Fruit fly (Drosophila melanogaster) whole organism, embryonic: ENCODE measurements around the gene CG13123.
A peak's percentile ranks its signal among the peaks of the same experiment; 100 is the strongest.

Experiments
- Aef1 ChIP-seq: fragments of 200-800 bp; sonication (Bioruptor generic); IDR thresholded peaks from 3 replicates; pipeline ENCODE4 v1.3.6; 2022; ENCODE audit warnings: missing biosample characterization, missing genetic modification characterization
- CG11247 ChIP-seq: fragments of 200-800 bp; sonication (Bioruptor generic); IDR thresholded peaks from 2 replicates; pipeline ENCODE4 v1.3.6; 2022; ENCODE audit warnings: missing biosample characterization, missing genetic modification characterization
- CG12104 ChIP-seq: fragments of 200-800 bp; sonication (Bioruptor generic); optimal IDR thresholded peaks from 3 replicates; lab custom pipeline; 2016; ENCODE audit warnings: missing biosample characterization, missing genetic modification characterization
- CG12219 ChIP-seq: fragments of 200-800 bp; sonication (Bioruptor generic); optimal IDR thresholded peaks from 3 replicates; lab custom pipeline; 2018; ENCODE audit warnings: missing biosample characterization, mild to moderate bottlenecking, missing genetic modification characterization
- CG12769 ChIP-seq: fragments of 200-800 bp; sonication (Bioruptor generic); optimal IDR thresholded peaks from 2 replicates; lab custom pipeline; 2019; ENCODE audit warnings: missing biosample characterization, mild to moderate bottlenecking, missing genetic modification characterization, moderate library complexity
- CG15514 ChIP-seq: fragments of 200-800 bp; sonication (Bioruptor generic); optimal IDR thresholded peaks from 3 replicates; lab custom pipeline; 2017; ENCODE audit warnings: missing biosample characterization, missing genetic modification characterization, mild to moderate bottlenecking, moderate library complexity, missing genetic modification reagents
- CG17568 ChIP-seq: fragments of 200-800 bp; sonication (Bioruptor generic); optimal IDR thresholded peaks from 2 replicates; lab custom pipeline; 2018; ENCODE audit warnings: missing biosample characterization, mild to moderate bottlenecking, missing genetic modification characterization, moderate library complexity
- CG18476 ChIP-seq: fragments of 200-800 bp; sonication (Bioruptor generic); optimal IDR thresholded peaks from 2 replicates; lab custom pipeline; 2016; ENCODE audit warnings: missing biosample characterization, mild to moderate bottlenecking, missing genetic modification characterization
- CG2129 ChIP-seq: fragments of 200-800 bp; sonication (Bioruptor generic); IDR thresholded peaks from 2 replicates; pipeline ENCODE4 v1.3.6; 2022; ENCODE audit warnings: missing biosample characterization, missing genetic modification characterization; ENCODE audit not compliant: partially characterized antibody
- CG2875 ChIP-seq: fragments of 200-800 bp; sonication (Bioruptor generic); optimal IDR thresholded peaks from 2 replicates; lab custom pipeline; 2017; ENCODE audit warnings: missing biosample characterization, mild to moderate bottlenecking, missing genetic modification characterization, missing genetic modification reagents
- CG32767 ChIP-seq: fragments of 200-800 bp; sonication (Bioruptor generic); IDR thresholded peaks from 2 replicates; pipeline ENCODE4 v1.3.6; 2022; ENCODE audit warnings: missing biosample characterization, missing genetic modification characterization
- CG6791 ChIP-seq: fragments of 200-800 bp; sonication (Bioruptor generic); IDR thresholded peaks from 3 replicates; pipeline ENCODE4 v1.3.6; 2022; ENCODE audit warnings: missing biosample characterization, missing genetic modification characterization; ENCODE audit not compliant: partially characterized antibody
- CG7372 ChIP-seq: fragments of 200-800 bp; sonication (Bioruptor generic); IDR thresholded peaks from 2 replicates; pipeline ENCODE4 v1.3.6; 2022; ENCODE audit warnings: missing biosample characterization, missing genetic modification characterization
- CG9215 ChIP-seq: fragments of 200-800 bp; sonication (Bioruptor generic); IDR thresholded peaks from 2 replicates; pipeline ENCODE4 v1.3.6; 2022; ENCODE audit warnings: missing biosample characterization, missing genetic modification characterization
- CkIIα-i1 ChIP-seq: fragments of 200-800 bp; sonication (Bioruptor generic); IDR thresholded peaks from 2 replicates; pipeline ENCODE4 v1.3.6; 2022; ENCODE audit warnings: missing biosample characterization, missing genetic modification characterization
- Dll ChIP-seq: fragments of 200-800 bp; sonication (Bioruptor generic); IDR thresholded peaks from 4 replicates; pipeline ENCODE4 v1.3.6; 2022; ENCODE audit warnings: missing biosample characterization, missing genetic modification characterization; ENCODE audit not compliant: partially characterized antibody
- Doc2 ChIP-seq: fragments of 200-800 bp; sonication (Bioruptor generic); IDR thresholded peaks from 2 replicates; pipeline ENCODE4 v1.3.6; 2022; ENCODE audit warnings: missing biosample characterization, missing genetic modification characterization
- Drgx ChIP-seq: fragments of 200-800 bp; sonication (Bioruptor generic); IDR thresholded peaks from 2 replicates; pipeline ENCODE4 v1.3.6; 2022; ENCODE audit warnings: missing biosample characterization, missing genetic modification characterization
- Fer1 ChIP-seq: fragments of 200-800 bp; sonication (Bioruptor generic); optimal IDR thresholded peaks from 2 replicates; lab custom pipeline; 2017; ENCODE audit warnings: missing biosample characterization, mild to moderate bottlenecking, missing genetic modification characterization
- Gug ChIP-seq: fragments of 200-800 bp; sonication (Bioruptor generic); IDR thresholded peaks from 4 replicates; pipeline ENCODE4 v1.3.6; 2022; ENCODE audit warnings: missing biosample characterization, missing genetic modification characterization
- H15 ChIP-seq: fragments of 200-800 bp; sonication (Bioruptor generic); IDR thresholded peaks from 3 replicates; pipeline ENCODE4 v1.3.6; 2022; ENCODE audit warnings: missing biosample characterization, missing genetic modification characterization
- HmgZ ChIP-seq: fragments of 200-800 bp; sonication (Bioruptor generic); optimal IDR thresholded peaks from 2 replicates; lab custom pipeline; 2018; ENCODE audit warnings: missing biosample characterization, mild to moderate bottlenecking, missing genetic modification characterization
- Hmr ChIP-seq: fragments of 200-800 bp; sonication (Bioruptor generic); optimal IDR thresholded peaks from 3 replicates; lab custom pipeline; 2017; ENCODE audit warnings: mild to moderate bottlenecking, missing biosample characterization, missing genetic modification reagents, missing genetic modification characterization
- Hsf ChIP-seq: fragments of 200-800 bp; sonication (Bioruptor generic); optimal IDR thresholded peaks from 3 replicates; lab custom pipeline; 2016; ENCODE audit warnings: missing biosample characterization, missing genetic modification characterization
- Lpt ChIP-seq: fragments of >200 bp; optimal IDR thresholded peaks from 2 replicates; lab custom pipeline; 2018; ENCODE audit warnings: missing biosample characterization, missing genetic modification characterization
- MESR4 ChIP-seq: fragments of 200-800 bp; sonication (Bioruptor generic); optimal IDR thresholded peaks from 2 replicates; lab custom pipeline; 2018; ENCODE audit warnings: missing biosample characterization, mild to moderate bottlenecking, missing genetic modification characterization, moderate library complexity
- NK7.1 ChIP-seq: fragments of 200-800 bp; sonication (Bioruptor generic); optimal IDR thresholded peaks from 3 replicates; lab custom pipeline; 2016; ENCODE audit warnings: missing biosample characterization, missing genetic modification characterization
- Nf-YA ChIP-seq: fragments of 200-800 bp; sonication (Bioruptor generic); IDR thresholded peaks from 2 replicates; pipeline ENCODE4 v1.3.6; 2022; ENCODE audit warnings: missing biosample characterization, missing genetic modification characterization
- Ravus ChIP-seq: fragments of 200-800 bp; sonication (Bioruptor generic); IDR thresholded peaks from 2 replicates; pipeline ENCODE4 v1.3.6; 2022; ENCODE audit warnings: missing biosample characterization, missing genetic modification characterization
- Rx ChIP-seq: fragments of 200-800 bp; sonication (Bioruptor generic); IDR thresholded peaks from 2 replicates; pipeline ENCODE4 v1.3.6; 2022; ENCODE audit warnings: missing biosample characterization, missing genetic modification characterization
- ab ChIP-seq: fragments of 200-800 bp; sonication (Bioruptor generic); optimal IDR thresholded peaks from 2 replicates; lab custom pipeline; 2016; ENCODE audit warnings: missing biosample characterization, missing genetic modification characterization
- bcd ChIP-seq: fragments of 200-800 bp; sonication (Bioruptor generic); optimal IDR thresholded peaks from 2 replicates; lab custom pipeline; 2017; ENCODE audit warnings: missing biosample characterization, mild to moderate bottlenecking, missing genetic modification characterization
- cas ChIP-seq: fragments of 200-800 bp; sonication (Bioruptor generic); IDR thresholded peaks from 2 replicates; pipeline ENCODE4 v1.3.6; 2022; ENCODE audit warnings: missing biosample characterization, missing genetic modification characterization
- chif ChIP-seq, 2 experiments: fragments of 200-800 bp; sonication (Bioruptor generic); optimal IDR thresholded peaks; 3 replicates each; lab custom pipeline; 2016; ENCODE audit warnings: missing biosample characterization in 2 of 2, missing genetic modification characterization in 2 of 2
- danr ChIP-seq: fragments of 200-800 bp; sonication (Bioruptor generic); IDR thresholded peaks from 2 replicates; pipeline ENCODE4 v1.3.6; 2022; ENCODE audit warnings: missing biosample characterization, missing genetic modification characterization
- esg ChIP-seq: fragments of 200-800 bp; sonication (Bioruptor generic); conservative IDR thresholded peaks from 2 replicates; pipeline ENCODE4 v1.3.6; 2022; ENCODE audit warnings: missing biosample characterization, missing genetic modification characterization
- fd102C ChIP-seq: fragments of 200-800 bp; sonication (Bioruptor generic); optimal IDR thresholded peaks from 2 replicates; lab custom pipeline; 2018; ENCODE audit warnings: missing biosample characterization, mild to moderate bottlenecking, missing genetic modification characterization, moderate library complexity
- grau ChIP-seq: fragments of 200-800 bp; optimal IDR thresholded peaks from 3 replicates; lab custom pipeline; 2019; ENCODE audit warnings: missing biosample characterization, mild to moderate bottlenecking, missing genetic modification characterization, moderate library complexity
- her ChIP-seq: fragments of 200-800 bp; sonication (Bioruptor generic); optimal IDR thresholded peaks from 2 replicates; lab custom pipeline; 2016; ENCODE audit warnings: missing biosample characterization, missing genetic modification characterization
- hth ChIP-seq: fragments of >200 bp; optimal IDR thresholded peaks from 2 replicates; lab custom pipeline; 2017; ENCODE audit warnings: inconsistent platforms
- lab ChIP-seq: fragments of 200-800 bp; sonication (Bioruptor generic); optimal IDR thresholded peaks from 3 replicates; lab custom pipeline; 2017; ENCODE audit warnings: missing biosample characterization, missing genetic modification characterization, mild to moderate bottlenecking, moderate library complexity, missing genetic modification reagents
- pan ChIP-seq, 4 experiments: fragments of >200 bp in 3 of 4; fragments of 200-800 bp in 1 of 4; sonication (Bioruptor generic) in 1 of 4; optimal IDR thresholded peaks in 3 of 4; IDR thresholded peaks in 1 of 4; 2 replicates each; pipeline versions ENCODE4 v1.3.6 to Lab custom; 2017 to 2022; ENCODE audit warnings: missing biosample characterization in 2 of 4, missing genetic modification characterization in 2 of 4, mixed read lengths in 1 of 4
- psq ChIP-seq: fragments of 200-800 bp; sonication (Bioruptor generic); optimal IDR thresholded peaks from 2 replicates; lab custom pipeline; 2017; ENCODE audit warnings: missing biosample characterization, missing genetic modification characterization
- rib ChIP-seq: fragments of 200-800 bp; sonication (Bioruptor generic); IDR thresholded peaks from 2 replicates; pipeline ENCODE4 v1.3.6; 2022; ENCODE audit warnings: missing biosample characterization, missing genetic modification characterization
- run ChIP-seq: fragments of 200-800 bp; sonication (Bioruptor generic); optimal IDR thresholded peaks from 3 replicates; lab custom pipeline; 2018; ENCODE audit warnings: missing biosample characterization, mild to moderate bottlenecking, missing genetic modification characterization
- schlank ChIP-seq: fragments of 200-800 bp; sonication (Bioruptor generic); optimal IDR thresholded peaks from 2 replicates; lab custom pipeline; 2018; ENCODE audit warnings: missing biosample characterization, mild to moderate bottlenecking, missing genetic modification characterization
- sens-2 ChIP-seq: fragments of 200-800 bp; sonication (Bioruptor generic); IDR thresholded peaks from 2 replicates; pipeline ENCODE4 v1.3.6; 2022; ENCODE audit warnings: missing biosample characterization, missing genetic modification characterization
- sim ChIP-seq: fragments of 200-800 bp; sonication (Bioruptor generic); IDR thresholded peaks from 2 replicates; pipeline ENCODE4 v1.3.6; 2022; ENCODE audit warnings: missing biosample characterization, missing genetic modification characterization
- ssp ChIP-seq: fragments of 200-800 bp; sonication (Bioruptor generic); IDR thresholded peaks from 2 replicates; pipeline ENCODE4 v1.3.6; 2022; ENCODE audit warnings: missing biosample characterization, missing genetic modification characterization
- stwl ChIP-seq: fragments of 200-800 bp; sonication (Bioruptor generic); optimal IDR thresholded peaks from 3 replicates; lab custom pipeline; 2018; ENCODE audit warnings: missing biosample characterization, mild to moderate bottlenecking, missing genetic modification characterization, moderate library complexity
- vvl ChIP-seq: fragments of 200-800 bp; sonication (Bioruptor generic); IDR thresholded peaks from 2 replicates; pipeline ENCODE4 v1.3.6; 2022; ENCODE audit warnings: missing biosample characterization, missing genetic modification characterization

CG13123 gene

DNA sequence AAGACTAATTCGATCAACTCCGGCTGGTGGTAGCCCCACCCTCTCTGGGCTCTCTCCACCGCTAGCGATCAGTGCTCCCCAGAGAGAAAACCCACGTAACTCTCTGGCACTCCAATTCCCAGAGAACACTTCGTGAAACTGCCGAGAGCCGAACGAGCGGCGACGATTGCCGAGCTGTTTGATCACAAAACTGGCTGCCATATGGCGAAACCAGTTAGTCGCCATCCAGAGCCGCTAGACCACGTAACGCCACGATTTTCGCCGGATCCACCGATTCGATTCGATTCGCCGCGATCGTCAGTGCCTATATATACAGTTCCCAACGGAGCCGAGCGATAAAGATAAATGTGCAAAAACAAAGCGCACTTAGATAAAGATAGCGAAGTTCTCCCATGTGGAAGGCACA, 10.7 kb downstream of the CG13123 start, which contains the start of gene IP3K1 (continued):
- TF ChIP-seq her (GFP tag; lab: Kevin White, UChicago) (peak; percentile 61), Doc2 (GFP tag; lab: Robert Waterston, UW) (no peak), CG7372 (GFP tag; lab: Robert Waterston, UW) (no peak), Dll (peak; percentile 56; the same call in 2 of the 4 replicates), CkIIα-i1 (GFP tag; lab: Robert Waterston, UW) (no peak), CG2875 (GFP tag; lab: Kevin White, UChicago) (peak; percentile 16), CG15514 (GFP tag; lab: Kevin White, UChicago) (peak; percentile 63), run (tag; lab: Kevin White, UChicago) (peak; percentile 19), Rx (GFP tag; lab: Robert Waterston, UW) (no peak), ssp (no peak), CG17568 (GFP tag; lab: Kevin White, UChicago) (peak; percentile 32), CG9215 (GFP tag; lab: Robert Waterston, UW) (no peak), sim (GFP tag; lab: Robert Waterston, UW) (no peak), hth (lab: Kevin White, UChicago) (no peak), CG12219 (GFP tag; lab: Kevin White, UChicago) (peak; percentile 24), CG2129 (GFP tag; lab: Robert Waterston, UW) (no peak), lab (GFP tag; lab: Kevin White, UChicago) (peak; percentile 81), schlank (no peak), stwl (peak; percentile 1), HmgZ (tag; lab: Kevin White, UChicago) (peak; percentile 73), CG11247 (GFP tag; lab: Robert Waterston, UW) (peak; percentile 48; the same call in 1 of the 2 replicates), Lpt (GFP tag; lab: Kevin White, UChicago) (no peak), chif (GFP tag; optimal IDR thresholded peaks at IDR 0.05; lab: Kevin White, UChicago) (no peak), grau (tag; lab: Kevin White, UChicago) (peak; percentile 40), CG6791 (GFP tag; lab: Robert Waterston, UW) (peak; percentile 64; the same call in 1 of the 3 replicates), cas (GFP tag; lab: Robert Waterston, UW) (no peak), psq (GFP tag; lab: Kevin White, UChicago) (no peak), esg (GFP tag; lab: Robert Waterston, UW) (no peak), NK7.1 (GFP tag; lab: Kevin White, UChicago) (peak; percentile 29), rib (GFP tag; lab: Robert Waterston, UW) (peak; percentile 67), Gug (GFP tag; lab: Robert Waterston, UW) (0 out of 4 replicates have a peak, but pooled peaks have one; percentile 19), Aef1 (GFP tag; lab: Robert Waterston, UW) (no peak), Hmr (GFP tag; lab: Kevin White, UChicago) (peak; percentile 51), CG18476 (GFP tag; lab: Kevin White, UChicago) (no peak), Fer1 (peak; percentile 76), vvl (GFP tag; lab: Robert Waterston, UW) (peak; percentile 79), CG32767 (no peak), pan (optimal IDR thresholded peaks at IDR 0.05; lab: Kevin White, UChicago) (no peak), pan (GFP tag; optimal IDR thresholded peaks at IDR 0.05 in 1 of 2, IDR thresholded peaks at IDR 0.05 in 1 of 2) (peak in 1 of 2 experiments; percentile 46), H15 (GFP tag; lab: Robert Waterston, UW) (no peak), CG12769 (tag; lab: Kevin White, UChicago) (peak; percentile 99), Ravus (GFP tag; lab: Robert Waterston, UW) (no peak), Hsf (no peak), danr (GFP tag; lab: Robert Waterston, UW) (no peak), bcd (GFP tag; lab: Kevin White, UChicago) (peak; percentile 27), Drgx (GFP tag; lab: Robert Waterston, UW) (peak; percentile 60), sens-2 (GFP tag; lab: Robert Waterston, UW) (0 out of 2 replicates have a peak, but pooled peaks have one; percentile 15), ab (GFP tag; lab: Kevin White, UChicago) (no peak), CG12104 (GFP tag; lab: Kevin White, UChicago) (no peak), MESR4 (GFP tag; lab: Kevin White, UChicago) (no peak), Nf-YA (GFP tag; lab: Robert Waterston, UW) (peak; percentile 44; the same call in 1 of the 2 replicates), fd102C (GFP tag; lab: Kevin White, UChicago) (no peak)
